Fruit fly (Drosophila melanogaster) whole organism, embryonic: ENCODE data around the gene meigo.

Experiments
- CG10565 ChIP-seq: fragments of 200-800 bp; sonication (Bioruptor generic); optimal IDR thresholded peaks from 3 replicates; lab custom pipeline; 2016; ENCODE audit warnings: missing biosample characterization, mild to moderate bottlenecking, missing genetic modification characterization
- CG11695 ChIP-seq: fragments of 200-800 bp; sonication (Bioruptor generic); IDR thresholded peaks from 3 replicates; pipeline ENCODE4 v1.3.6; 2022; ENCODE audit warnings: missing biosample characterization, missing genetic modification characterization
- CG1233 ChIP-seq: fragments of 200-800 bp; sonication (Bioruptor generic); optimal IDR thresholded peaks from 4 replicates; lab custom pipeline; 2018; ENCODE audit warnings: missing biosample characterization, mild to moderate bottlenecking, missing genetic modification characterization
- CG13296 ChIP-seq: fragments of 200-800 bp; sonication (Bioruptor generic); optimal IDR thresholded peaks from 3 replicates; lab custom pipeline; 2018; ENCODE audit warnings: missing biosample characterization, mild to moderate bottlenecking, missing genetic modification characterization
- CG14441 ChIP-seq: fragments of 200-800 bp; sonication (Bioruptor generic); IDR thresholded peaks from 2 replicates; pipeline ENCODE4 v1.3.6; 2022; ENCODE audit warnings: missing biosample characterization, missing genetic modification characterization
- CG14965 ChIP-seq: fragments of 200-800 bp; sonication (Bioruptor generic); optimal IDR thresholded peaks from 2 replicates; lab custom pipeline; 2016; ENCODE audit warnings: missing biosample characterization, missing genetic modification characterization, borderline replicate concordance
- CG15514 ChIP-seq: fragments of 200-800 bp; sonication (Bioruptor generic); optimal IDR thresholded peaks from 3 replicates; lab custom pipeline; 2017; ENCODE audit warnings: missing biosample characterization, missing genetic modification characterization, mild to moderate bottlenecking, moderate library complexity, missing genetic modification reagents
- CG17186 ChIP-seq: fragments of 200-800 bp; sonication (Bioruptor generic); optimal IDR thresholded peaks from 3 replicates; lab custom pipeline; 2017; ENCODE audit warnings: missing biosample characterization, missing genetic modification reagents, missing genetic modification characterization
- CG17328 ChIP-seq: fragments of 200-800 bp; sonication (Bioruptor generic); IDR thresholded peaks from 2 replicates; pipeline ENCODE4 v1.3.6; 2022; ENCODE audit warnings: missing biosample characterization, missing genetic modification characterization
- CG17385 ChIP-seq: fragments of 200-800 bp; sonication (Bioruptor generic); optimal IDR thresholded peaks from 3 replicates; lab custom pipeline; 2018; ENCODE audit warnings: missing biosample characterization, mild to moderate bottlenecking, missing genetic modification characterization
- CG1792 ChIP-seq: fragments of 200-800 bp; sonication (Bioruptor generic); optimal IDR thresholded peaks from 2 replicates; lab custom pipeline; 2016; ENCODE audit warnings: missing biosample characterization, missing genetic modification characterization
- CG18599 ChIP-seq: fragments of 200-800 bp; sonication (Bioruptor generic); optimal IDR thresholded peaks from 3 replicates; lab custom pipeline; 2017; ENCODE audit warnings: missing biosample characterization, missing genetic modification characterization, mild to moderate bottlenecking, moderate library complexity, missing genetic modification reagents
- CG2678 ChIP-seq: fragments of 200-800 bp; sonication (Bioruptor generic); optimal IDR thresholded peaks from 3 replicates; lab custom pipeline; 2019; ENCODE audit warnings: missing biosample characterization, mild to moderate bottlenecking, missing genetic modification characterization, moderate library complexity
- CG2712 ChIP-seq: fragments of 200-800 bp; optimal IDR thresholded peaks from 3 replicates; lab custom pipeline; 2019; ENCODE audit warnings: missing biosample characterization, mild to moderate bottlenecking, missing genetic modification characterization, moderate library complexity
- CG3281 ChIP-seq: fragments of 200-800 bp; sonication (Bioruptor generic); optimal IDR thresholded peaks from 3 replicates; lab custom pipeline; 2017; ENCODE audit warnings: missing biosample characterization, mild to moderate bottlenecking, missing genetic modification characterization
- CG4820 ChIP-seq: fragments of 200-800 bp; sonication (Bioruptor generic); optimal IDR thresholded peaks from 3 replicates; lab custom pipeline; 2016; ENCODE audit warnings: missing biosample characterization, missing genetic modification characterization
- CG5245 ChIP-seq: fragments of 200-800 bp; sonication (Bioruptor generic); optimal IDR thresholded peaks from 3 replicates; lab custom pipeline; 2016; ENCODE audit warnings: missing biosample characterization, missing genetic modification characterization
- CG6175 ChIP-seq: fragments of 200-800 bp; sonication (Bioruptor generic); IDR thresholded peaks from 3 replicates; pipeline ENCODE4 v1.3.6; 2022; ENCODE audit warnings: missing biosample characterization, missing genetic modification characterization
- CG6654 ChIP-seq: fragments of 200-800 bp; sonication (Bioruptor generic); optimal IDR thresholded peaks from 2 replicates; lab custom pipeline; 2017; ENCODE audit warnings: missing biosample characterization, mild to moderate bottlenecking, missing genetic modification characterization
- CG6683 ChIP-seq: fragments of 200-800 bp; sonication (Bioruptor generic); optimal IDR thresholded peaks from 2 replicates; lab custom pipeline; 2017; ENCODE audit warnings: missing biosample characterization, mild to moderate bottlenecking, missing genetic modification characterization, missing genetic modification reagents
- CG6689 ChIP-seq: fragments of 200-800 bp; sonication (Bioruptor generic); IDR thresholded peaks from 2 replicates; pipeline ENCODE4 v1.3.6; 2022; ENCODE audit warnings: missing biosample characterization, missing genetic modification characterization
- CG7372 ChIP-seq: fragments of 200-800 bp; sonication (Bioruptor generic); IDR thresholded peaks from 2 replicates; pipeline ENCODE4 v1.3.6; 2022; ENCODE audit warnings: missing biosample characterization, missing genetic modification characterization
- CG7987 ChIP-seq: fragments of 200-800 bp; sonication (Bioruptor generic); optimal IDR thresholded peaks from 2 replicates; lab custom pipeline; 2018; ENCODE audit warnings: missing biosample characterization, mild to moderate bottlenecking, missing genetic modification characterization, moderate library complexity
- CG9437 ChIP-seq: fragments of 200-800 bp; sonication (Bioruptor generic); optimal IDR thresholded peaks from 2 replicates; lab custom pipeline; 2018; ENCODE audit warnings: missing biosample characterization, mild to moderate bottlenecking, missing genetic modification characterization
- CG9609 ChIP-seq: fragments of 200-800 bp; sonication (Bioruptor generic); optimal IDR thresholded peaks from 3 replicates; lab custom pipeline; 2016; ENCODE audit warnings: missing biosample characterization, missing genetic modification characterization
- Fer1 ChIP-seq: fragments of 200-800 bp; sonication (Bioruptor generic); optimal IDR thresholded peaks from 2 replicates; lab custom pipeline; 2017; ENCODE audit warnings: missing biosample characterization, mild to moderate bottlenecking, missing genetic modification characterization
- Fer2 ChIP-seq: fragments of 200-800 bp; sonication (Bioruptor generic); optimal IDR thresholded peaks from 2 replicates; lab custom pipeline; 2018; ENCODE audit warnings: missing biosample characterization, mild to moderate bottlenecking, missing genetic modification characterization, moderate library complexity
- Hmr ChIP-seq: fragments of 200-800 bp; sonication (Bioruptor generic); optimal IDR thresholded peaks from 3 replicates; lab custom pipeline; 2017; ENCODE audit warnings: mild to moderate bottlenecking, missing biosample characterization, missing genetic modification reagents, missing genetic modification characterization
- Hr51 ChIP-seq, 2 experiments: fragments of 200-800 bp; sonication (Bioruptor generic); optimal IDR thresholded peaks; 2 replicates in 1 of 2; 3 replicates in 1 of 2; lab custom pipeline; 2016 to 2018; ENCODE audit warnings: missing biosample characterization in 2 of 2, missing genetic modification characterization in 2 of 2, mild to moderate bottlenecking in 1 of 2, moderate library complexity in 1 of 2
- Sin3A ChIP-seq: fragments of >200 bp; optimal IDR thresholded peaks from 2 replicates; lab custom pipeline; 2018
- Stat92E ChIP-seq, 3 experiments: fragments of >200 bp in 2 of 3; fragments of 200-800 bp in 1 of 3; sonication (Bioruptor generic) in 1 of 3; optimal IDR thresholded peaks; 2 replicates each; lab custom pipeline; 2017 to 2019; ENCODE audit warnings: missing biosample characterization in 3 of 3, missing genetic modification characterization in 3 of 3, mild to moderate bottlenecking in 1 of 3, moderate library complexity in 1 of 3
- ab ChIP-seq: fragments of 200-800 bp; sonication (Bioruptor generic); optimal IDR thresholded peaks from 2 replicates; lab custom pipeline; 2016; ENCODE audit warnings: missing biosample characterization, missing genetic modification characterization
- dan ChIP-seq: fragments of 200-800 bp; sonication (Bioruptor generic); IDR thresholded peaks from 2 replicates; pipeline ENCODE4 v1.3.6; 2022; ENCODE audit warnings: missing biosample characterization, missing genetic modification characterization
- disco-r ChIP-seq: fragments of 200-800 bp; sonication (Bioruptor generic); optimal IDR thresholded peaks from 2 replicates; lab custom pipeline; 2016; ENCODE audit warnings: missing biosample characterization, missing genetic modification characterization
- eve ChIP-seq, 2 experiments: fragments of >200 bp; optimal IDR thresholded peaks; 2 replicates each; lab custom pipeline; 2017; ENCODE audit warnings: missing biosample characterization in 2 of 2, missing genetic modification characterization in 2 of 2
- gce ChIP-seq: fragments of 200-800 bp; sonication (Bioruptor generic); IDR thresholded peaks from 3 replicates; pipeline ENCODE4 v1.3.6; 2022; ENCODE audit warnings: missing biosample characterization, missing genetic modification characterization
- gro ChIP-seq: fragments of 200-800 bp; sonication (Bioruptor generic); optimal IDR thresholded peaks from 2 replicates; lab custom pipeline; 2016; ENCODE audit warnings: missing biosample characterization, missing genetic modification characterization
- gsb ChIP-seq: fragments of 200-800 bp; sonication (Bioruptor generic); IDR thresholded peaks from 2 replicates; pipeline ENCODE4 v1.3.6; 2022; ENCODE audit warnings: missing biosample characterization, missing genetic modification characterization
- hkb ChIP-seq, 2 experiments: fragments of 200-800 bp in 1 of 2; fragments of >200 bp in 1 of 2; sonication (Bioruptor generic) in 1 of 2; IDR thresholded peaks in 1 of 2; optimal IDR thresholded peaks in 1 of 2; 2 replicates each; pipeline versions ENCODE4 v1.3.6 to Lab custom; 2017 to 2022; ENCODE audit warnings: missing biosample characterization in 1 of 2, missing genetic modification characterization in 1 of 2
- lmd ChIP-seq: fragments of 200-800 bp; sonication (Bioruptor generic); IDR thresholded peaks from 2 replicates; pipeline ENCODE4 v1.3.6; 2022; ENCODE audit warnings: missing biosample characterization, missing genetic modification characterization
- nerfin-2 ChIP-seq: fragments of 200-800 bp; sonication (Bioruptor generic); IDR thresholded peaks from 2 replicates; pipeline ENCODE4 v1.3.6; 2022; ENCODE audit warnings: missing biosample characterization, missing genetic modification characterization; ENCODE audit not compliant: partially characterized antibody
- p53 ChIP-seq: fragments of 200-800 bp; sonication (Bioruptor generic); optimal IDR thresholded peaks from 2 replicates; lab custom pipeline; 2016; ENCODE audit warnings: missing biosample characterization, missing genetic modification characterization
- pan ChIP-seq, 4 experiments: fragments of >200 bp in 3 of 4; fragments of 200-800 bp in 1 of 4; sonication (Bioruptor generic) in 1 of 4; optimal IDR thresholded peaks in 3 of 4; IDR thresholded peaks in 1 of 4; 2 replicates each; pipeline versions ENCODE4 v1.3.6 to Lab custom; 2017 to 2022; ENCODE audit warnings: missing biosample characterization in 2 of 4, missing genetic modification characterization in 2 of 4, mixed read lengths in 1 of 4
- pita ChIP-seq: fragments of 200-800 bp; sonication (Bioruptor generic); optimal IDR thresholded peaks from 2 replicates; lab custom pipeline; 2017; ENCODE audit warnings: missing biosample characterization, mild to moderate bottlenecking, missing genetic modification characterization
- pnt ChIP-seq: fragments of 200-800 bp; sonication (Bioruptor generic); optimal IDR thresholded peaks from 3 replicates; lab custom pipeline; 2016; ENCODE audit warnings: missing biosample characterization, missing genetic modification characterization
- ro ChIP-seq: fragments of 200-800 bp; sonication (Bioruptor generic); IDR thresholded peaks from 2 replicates; pipeline ENCODE4 v1.3.6; 2022; ENCODE audit warnings: missing biosample characterization, missing genetic modification characterization
- seq ChIP-seq: fragments of 200-800 bp; sonication (Bioruptor generic); IDR thresholded peaks from 2 replicates; pipeline ENCODE4 v1.3.6; 2022; ENCODE audit warnings: missing biosample characterization, missing genetic modification characterization
- so ChIP-seq: fragments of 200-800 bp; sonication (Bioruptor generic); IDR thresholded peaks from 3 replicates; pipeline ENCODE4 v1.3.6; 2022; ENCODE audit warnings: missing biosample characterization, missing genetic modification characterization
- tgo ChIP-seq: fragments of 200-800 bp; sonication (Bioruptor generic); IDR thresholded peaks from 3 replicates; pipeline ENCODE4 v1.3.6; 2022; ENCODE audit warnings: missing biosample characterization, missing genetic modification characterization
- ttk ChIP-seq: fragments of 200-800 bp; sonication (Bioruptor generic); IDR thresholded peaks from 2 replicates; pipeline ENCODE4 v2.1.2; 2022; ENCODE audit warnings: missing biosample characterization, missing genetic modification characterization
- zfh1 ChIP-seq: fragments of 200-800 bp; sonication (Bioruptor generic); IDR thresholded peaks from 3 replicates; pipeline ENCODE4 v1.3.6; 2022; ENCODE audit warnings: missing biosample characterization, missing genetic modification characterization

Gene meigo

dm6 chr3R:21180391-21180796 is 42.3 kb downstream of the meigo start (continued):
- TF ChIP-seq dan (GFP tag; lab: Robert Waterston, UW) = no peak
- TF ChIP-seq CG9437 = no peak
- peak; percentile 70 for TF ChIP-seq CG18599 (GFP tag; lab: Kevin White, UChicago)
- no peak for TF ChIP-seq gro
- TF ChIP-seq tgo (GFP tag; lab: Robert Waterston, UW) = no peak
- no peak for TF ChIP-seq CG6654
- TF ChIP-seq CG1233 (GFP tag; lab: Kevin White, UChicago) = no peak
- no peak for TF ChIP-seq pita (GFP tag; lab: Kevin White, UChicago)
- TF ChIP-seq hkb (optimal IDR thresholded peaks at IDR 0.05; lab: Kevin White, UChicago) = no peak
- TF ChIP-seq hkb (GFP tag; IDR thresholded peaks at IDR 0.05; lab: Robert Waterston, UW) = peak; percentile 36; the same call in 1 of the 2 replicates
- no peak for TF ChIP-seq CG4820 (GFP tag; lab: Kevin White, UChicago)
- no peak for TF ChIP-seq CG17186 (GFP tag; lab: Kevin White, UChicago)
- TF ChIP-seq CG17385 (GFP tag; lab: Kevin White, UChicago) = no peak
- TF ChIP-seq ttk (GFP tag; lab: Robert Waterston, UW) = no peak
- TF ChIP-seq CG5245 (GFP tag; lab: Kevin White, UChicago) = no peak
- no peak for TF ChIP-seq Stat92E (GFP tag; optimal IDR thresholded peaks at IDR 0.05; lab: Kevin White, UChicago)
- TF ChIP-seq CG7987 (GFP tag; lab: Kevin White, UChicago) = no peak
- no peak for TF ChIP-seq nerfin-2 (GFP tag; lab: Robert Waterston, UW)
- TF ChIP-seq ro (GFP tag; lab: Robert Waterston, UW) = no peak
- peak; percentile 42 for TF ChIP-seq Hmr (GFP tag; lab: Kevin White, UChicago)
- peak; percentile 14 for TF ChIP-seq CG3281 (GFP tag; lab: Kevin White, UChicago)
- TF ChIP-seq Fer1 (GFP tag; lab: Kevin White, UChicago) = peak; percentile 8
- TF ChIP-seq pan (optimal IDR thresholded peaks at IDR 0.05; lab: Kevin White, UChicago) = no peak
- TF ChIP-seq pan (GFP tag; optimal IDR thresholded peaks at IDR 0.05 in 1 of 2, IDR thresholded peaks at IDR 0.05 in 1 of 2) = no peak
- TF ChIP-seq pnt (GFP tag; lab: Kevin White, UChicago) = no peak
- TF ChIP-seq CG14965 = no peak
- TF ChIP-seq CG9609 (GFP tag; lab: Kevin White, UChicago) = no peak
- TF ChIP-seq Sin3A (lab: Kevin White, UChicago) = no peak
- TF ChIP-seq CG14441 (GFP tag; lab: Robert Waterston, UW) = no peak
- TF ChIP-seq CG11695 (GFP tag; lab: Robert Waterston, UW) = 0 out of 3 replicates have a peak, but pooled peaks have one; percentile 31
- TF ChIP-seq CG13296 (GFP tag; lab: Kevin White, UChicago) = no peak
- TF ChIP-seq CG1792 = no peak
- no peak for TF ChIP-seq CG6175 (GFP tag; lab: Robert Waterston, UW)
- no peak for TF ChIP-seq CG17328
- TF ChIP-seq CG7372 = peak; percentile 72
- no peak for TF ChIP-seq lmd (GFP tag; lab: Robert Waterston, UW)
- TF ChIP-seq Hr51 (GFP tag; optimal IDR thresholded peaks at IDR 0.05; lab: Kevin White, UChicago) = peak in 1 of 2 experiments; percentile 38
- TF ChIP-seq CG10565 (GFP tag; lab: Kevin White, UChicago) = no peak
- TF ChIP-seq eve (GFP tag; optimal IDR thresholded peaks at IDR 0.05; lab: Kevin White, UChicago) = no peak
- TF ChIP-seq CG2712 (tag; lab: Kevin White, UChicago) = no peak
- TF ChIP-seq ab = no peak
- TF ChIP-seq seq (GFP tag; lab: Robert Waterston, UW) = 0 out of 2 replicates have a peak, but pooled peaks have one; percentile 17
- no peak for TF ChIP-seq Fer2 (tag; lab: Kevin White, UChicago)
- no peak for TF ChIP-seq gce (GFP tag; lab: Robert Waterston, UW)
- TF ChIP-seq CG2678 (tag; lab: Kevin White, UChicago) = peak; percentile 32
- TF ChIP-seq CG15514 (GFP tag; lab: Kevin White, UChicago) = peak; percentile 5
- TF ChIP-seq disco-r (GFP tag; lab: Kevin White, UChicago) = no peak
- TF ChIP-seq gsb (GFP tag; lab: Robert Waterston, UW) = no peak
- TF ChIP-seq zfh1 (GFP tag; lab: Robert Waterston, UW) = no peak
- no peak for TF ChIP-seq so (GFP tag; lab: Robert Waterston, UW)
- no peak for TF ChIP-seq CG6683
- no peak for TF ChIP-seq p53
- no peak for TF ChIP-seq CG6689
